In genomic region chrIV:9796494-9796893, ce11 we compare ENCODE assay signal across 2 worm cellular contexts.
TF ChIP-seq lines count a peak whose summit lies in the region.

Gene pis-1, minus strand, starts transcription at chrIV:9796594.

TF ChIP-seq in whole organism, L1 larva, 84 proteins besides CTCF, POLR2A, EP300 and RAD21:
- TF ChIP-seq skn-1 (tag; optimal IDR thresholded peaks at IDR 0.05; lab: Kevin White, UChicago): no peak
- no peak for TF ChIP-seq nhr-77 (tag; optimal IDR thresholded peaks at IDR 0.05; lab: Kevin White, UChicago)
- TF ChIP-seq mdl-1 (tag; optimal IDR thresholded peaks at IDR 0.05; lab: Kevin White, UChicago): no peak
- no peak for TF ChIP-seq egl-27 (tag; optimal IDR thresholded peaks at IDR 0.05; lab: Kevin White, UChicago)
- no peak for TF ChIP-seq mef-2 (tag; optimal IDR thresholded peaks at IDR 0.05; lab: Kevin White, UChicago)
- TF ChIP-seq fkh-10 (GFP tag; optimal IDR thresholded peaks at IDR 0.05; lab: Kevin White, UChicago): no peak
- TF ChIP-seq C16A3.4 (tag; optimal IDR thresholded peaks at IDR 0.05; lab: Kevin White, UChicago): no peak
- TF ChIP-seq nhr-85 (tag; lab: Kevin White, UChicago): peak; percentile 20

TF ChIP-seq in whole organism, young adult, 124 proteins besides CTCF, POLR2A, EP300 and RAD21:
- TF ChIP-seq ztf-26 (tag; optimal IDR thresholded peaks at IDR 0.05; lab: Kevin White, UChicago) (no peak), hmg-1.2 (GFP tag; IDR thresholded peaks at IDR 0.05; lab: Robert Waterston, UW) (peak; percentile 8; the same call in 1 of the 2 replicates), K12H6.12 (tag; optimal IDR thresholded peaks at IDR 0.05; lab: Kevin White, UChicago) (no peak), ceh-58 (GFP tag; IDR thresholded peaks at IDR 0.05; lab: Robert Waterston, UW) (no peak), athp-1 (tag; optimal IDR thresholded peaks at IDR 0.05; lab: Kevin White, UChicago) (no peak), snpc-4 (GFP tag; optimal IDR thresholded peaks at IDR 0.05; lab: Kevin White, UChicago) (no peak), snpc-4 (tag; optimal IDR thresholded peaks at IDR 0.05; lab: Kevin White, UChicago) (no peak)
